Worm (Caenorhabditis elegans) whole organism, young adult: Measurements from ENCODE around the gene R02D5.9.

Source experiments
- B0035.1 ChIP-seq: sonication (generic microtip); optimal IDR thresholded peaks from 2 replicates; lab custom pipeline; 2016; ENCODE audit warnings: missing genetic modification characterization, mild to moderate bottlenecking, missing compliant biosample characterization, missing genotype, missing genetic modification reagents
- B0261.1 ChIP-seq: sonication (generic microtip); optimal IDR thresholded peaks from 2 replicates; lab custom pipeline; 2016; ENCODE audit warnings: mild to moderate bottlenecking, missing genetic modification characterization, moderate library complexity, missing compliant biosample characterization
- B0336.3 ChIP-seq: fragments of 200-800 bp; sonication (Bioruptor generic); IDR thresholded peaks from 2 replicates; pipeline ENCODE4 v1.3.6; 2022; ENCODE audit warnings: missing genetic modification characterization, missing compliant biosample characterization
- C06A6.2 ChIP-seq: fragments of 200-800 bp; sonication (Bioruptor generic); conservative IDR thresholded peaks from 2 replicates; pipeline ENCODE4 v1.3.6; 2022; ENCODE audit warnings: missing genetic modification characterization, missing compliant biosample characterization
- F10E7.11 ChIP-seq: sonication (generic microtip); optimal IDR thresholded peaks from 2 replicates; lab custom pipeline; 2017; ENCODE audit warnings: mild to moderate bottlenecking, missing genetic modification characterization, moderate library complexity, missing compliant biosample characterization
- F33H1.4 ChIP-seq: fragments of 200-800 bp; sonication (Bioruptor generic); IDR thresholded peaks from 2 replicates; pipeline ENCODE4 v1.3.6; 2022; ENCODE audit warnings: missing genetic modification reagents, missing genetic modification characterization, missing compliant biosample characterization
- F37B4.10 ChIP-seq: fragments of 200-800 bp; sonication (Bioruptor generic); IDR thresholded peaks from 2 replicates; pipeline ENCODE4 v1.3.6; 2022; ENCODE audit warnings: missing genetic modification characterization, missing compliant biosample characterization
- F52B5.7 ChIP-seq: sonication (generic microtip); optimal IDR thresholded peaks from 2 replicates; lab custom pipeline; 2016; ENCODE audit warnings: mild to moderate bottlenecking, missing genetic modification characterization, missing compliant biosample characterization
- Y79H2A.3 ChIP-seq: fragments of 200-800 bp; sonication (Bioruptor generic); conservative IDR thresholded peaks from 2 replicates; pipeline ENCODE4 v1.3.6; 2022; ENCODE audit warnings: missing genetic modification reagents, missing genetic modification characterization, missing compliant biosample characterization
- akir-1 ChIP-seq: fragments of 200-800 bp; sonication (Bioruptor generic); optimal IDR thresholded peaks from 2 replicates; lab custom pipeline; 2018; ENCODE audit warnings: mild to moderate bottlenecking, missing genetic modification characterization, moderate library complexity, missing compliant biosample characterization
- ama-1 ChIP-seq, 3 experiments: fragments of 150-350 bp in 1 of 3; sonication (generic microtip) in 2 of 3; optimal IDR thresholded peaks; 2 replicates each; lab custom pipeline; 2014 to 2018; ENCODE audit warnings: missing biosample characterization in 2 of 3, missing genetic modification characterization in 2 of 3, missing genetic modification reagents in 2 of 3
- attf-6 ChIP-seq: fragments of 200-800 bp; sonication (Bioruptor generic); IDR thresholded peaks from 2 replicates; pipeline ENCODE4 v1.3.6; 2022; ENCODE audit warnings: missing genetic modification reagents, missing genetic modification characterization, missing compliant biosample characterization
- cebp-1 ChIP-seq, 2 experiments: fragments of 200-800 bp in 1 of 2; sonication (Bioruptor generic) in 1 of 2; sonication (generic microtip) in 1 of 2; IDR thresholded peaks in 1 of 2; optimal IDR thresholded peaks in 1 of 2; 2 replicates each; pipeline versions ENCODE4 v1.3.6 to Lab custom; 2017 to 2022; ENCODE audit warnings: missing compliant biosample characterization in 2 of 2, missing genetic modification characterization in 2 of 2, mild to moderate bottlenecking in 1 of 2, missing genetic modification reagents in 1 of 2, moderate library complexity in 1 of 2
- ceh-100 ChIP-seq: fragments of 200-800 bp; sonication (Bioruptor generic); IDR thresholded peaks from 2 replicates; pipeline ENCODE4 v1.3.6; 2022; ENCODE audit warnings: missing genetic modification reagents, missing genetic modification characterization, missing compliant biosample characterization
- ceh-91 ChIP-seq: fragments of 200-800 bp; sonication (Bioruptor generic); IDR thresholded peaks from 2 replicates; pipeline ENCODE4 v1.3.6; 2022; ENCODE audit warnings: missing genetic modification reagents, missing genetic modification characterization, missing compliant biosample characterization
- egl-18 ChIP-seq: fragments of 200-800 bp; sonication (Bioruptor generic); IDR thresholded peaks from 2 replicates; pipeline ENCODE4 v1.3.6; 2022; ENCODE audit warnings: missing genetic modification reagents, missing genetic modification characterization, missing compliant biosample characterization
- egl-44 ChIP-seq: fragments of 200-800 bp; sonication (Bioruptor generic); IDR thresholded peaks from 2 replicates; pipeline ENCODE4 v1.3.6; 2022; ENCODE audit warnings: missing genetic modification reagents, missing genetic modification characterization, missing compliant biosample characterization
- egrh-3 ChIP-seq: fragments of 200-800 bp; sonication (Bioruptor generic); IDR thresholded peaks from 2 replicates; pipeline ENCODE4 v1.3.6; 2022; ENCODE audit warnings: missing genetic modification reagents, missing genetic modification characterization, missing compliant biosample characterization
- ets-4 ChIP-seq: fragments of 200-800 bp; sonication (Bioruptor generic); optimal IDR thresholded peaks from 2 replicates; lab custom pipeline; 2018; ENCODE audit warnings: mild to moderate bottlenecking, missing genetic modification characterization, missing compliant biosample characterization
- him-1 ChIP-seq: sonication (generic microtip); optimal IDR thresholded peaks from 2 replicates; lab custom pipeline; 2016; ENCODE audit warnings: missing genotype, missing genetic modification reagents, missing genetic modification characterization, missing compliant biosample characterization
- hrde-1 ChIP-seq: sonication (generic microtip); optimal IDR thresholded peaks from 2 replicates; lab custom pipeline; 2016; ENCODE audit warnings: missing genetic modification characterization, mild to moderate bottlenecking, missing compliant biosample characterization, moderate library complexity, missing genotype, missing genetic modification reagents, borderline replicate concordance
- let-526 ChIP-seq: fragments of 200-800 bp; sonication (Bioruptor generic); IDR thresholded peaks from 2 replicates; pipeline ENCODE4 v1.3.6; 2022; ENCODE audit warnings: missing genetic modification reagents, missing genetic modification characterization, missing compliant biosample characterization
- lin-54 ChIP-seq: fragments of 200-800 bp; sonication (Bioruptor generic); optimal IDR thresholded peaks from 2 replicates; lab custom pipeline; 2018; ENCODE audit warnings: mild to moderate bottlenecking, missing genetic modification characterization, missing compliant biosample characterization
- lsl-1 ChIP-seq: fragments of 200-800 bp; sonication (Bioruptor generic); optimal IDR thresholded peaks from 2 replicates; lab custom pipeline; 2018; ENCODE audit warnings: mild to moderate bottlenecking, missing genetic modification characterization, moderate library complexity, missing compliant biosample characterization
- lsy-27 ChIP-seq: sonication (generic microtip); optimal IDR thresholded peaks from 2 replicates; lab custom pipeline; 2017; ENCODE audit warnings: missing genetic modification characterization, mild to moderate bottlenecking, missing compliant biosample characterization, antibody characterized with exemption, missing genotype, borderline replicate concordance; ENCODE audit not compliant: insufficient read depth
- madf-3 ChIP-seq: fragments of 200-800 bp; sonication (Bioruptor generic); IDR thresholded peaks from 2 replicates; pipeline ENCODE4 v1.3.6; 2022; ENCODE audit warnings: missing genetic modification reagents, missing genetic modification characterization, missing compliant biosample characterization
- madf-6 ChIP-seq: fragments of 200-800 bp; sonication (Bioruptor generic); IDR thresholded peaks from 2 replicates; pipeline ENCODE4 v1.3.6; 2022; ENCODE audit warnings: missing genetic modification reagents, missing genetic modification characterization, missing compliant biosample characterization
- mxl-1 ChIP-seq: sonication (generic microtip); optimal IDR thresholded peaks from 2 replicates; lab custom pipeline; 2016; ENCODE audit warnings: missing genetic modification characterization, missing compliant biosample characterization
- nfya-2 ChIP-seq: fragments of 200-800 bp; sonication (Bioruptor generic); IDR thresholded peaks from 2 replicates; pipeline ENCODE4 v1.3.6; 2022; ENCODE audit warnings: missing genetic modification reagents, missing genetic modification characterization, missing compliant biosample characterization
- nhr-80 ChIP-seq: sonication (generic microtip); optimal IDR thresholded peaks from 2 replicates; lab custom pipeline; 2016; ENCODE audit warnings: missing genetic modification characterization, missing compliant biosample characterization
- rec-8 ChIP-seq, 2 experiments: sonication (generic microtip); optimal IDR thresholded peaks; 2 replicates each; lab custom pipeline; 2016; ENCODE audit warnings: mild to moderate bottlenecking in 2 of 2, missing genetic modification characterization in 2 of 2, missing genetic modification reagents in 2 of 2, missing genotype in 2 of 2, missing biosample characterization in 1 of 2, missing compliant biosample characterization in 1 of 2, moderate library complexity in 1 of 2
- rpc-1 ChIP-seq, 2 experiments: fragments of 150-350 bp in 1 of 2; sonication (generic microtip) in 1 of 2; optimal IDR thresholded peaks; 2 replicates each; lab custom pipeline; 2014 to 2018; ENCODE audit warnings: missing biosample characterization in 1 of 2, missing genetic modification characterization in 1 of 2, missing genetic modification reagents in 1 of 2, missing genotype in 1 of 2
- sdz-38 ChIP-seq: sonication (generic microtip); optimal IDR thresholded peaks from 2 replicates; lab custom pipeline; 2016; ENCODE audit warnings: missing genotype, missing genetic modification characterization, missing compliant biosample characterization
- snpc-3.4 ChIP-seq: sonication (generic microtip); optimal IDR thresholded peaks from 2 replicates; lab custom pipeline; 2017; ENCODE audit warnings: missing genetic modification characterization, mild to moderate bottlenecking, missing compliant biosample characterization, antibody characterized with exemption, moderate library complexity, missing genotype, missing genetic modification reagents
- snpc-4 ChIP-seq, 5 experiments: fragments of 150-350 bp in 1 of 5; sonication (generic microtip) in 4 of 5; optimal IDR thresholded peaks; 2 replicates each; lab custom pipeline; 2014 to 2018; ENCODE audit warnings: missing genetic modification characterization in 5 of 5, missing biosample characterization in 3 of 5, antibody characterized with exemption in 2 of 5, mild to moderate bottlenecking in 2 of 5, missing compliant biosample characterization in 2 of 5, missing genotype in 2 of 5, moderate library complexity in 2 of 5, missing genetic modification reagents in 1 of 5
- somi-1 ChIP-seq: fragments of 200-800 bp; sonication (Bioruptor generic); optimal IDR thresholded peaks from 2 replicates; lab custom pipeline; 2018; ENCODE audit warnings: mild to moderate bottlenecking, missing genetic modification characterization, missing compliant biosample characterization
- tbx-9 ChIP-seq: sonication (generic microtip); optimal IDR thresholded peaks from 2 replicates; lab custom pipeline; 2016; ENCODE audit warnings: borderline replicate concordance, missing genetic modification characterization, inconsistent platforms, missing compliant biosample characterization
- unc-62 ChIP-seq: fragments of 150-350 bp; optimal IDR thresholded peaks from 2 replicates; lab custom pipeline; 2014; ENCODE audit warnings: missing biosample characterization, missing genetic modification reagents, missing genetic modification characterization
- xnd-1 ChIP-seq: sonication (generic microtip); optimal IDR thresholded peaks from 2 replicates; lab custom pipeline; 2016; ENCODE audit warnings: missing genotype, missing genetic modification reagents, missing genetic modification characterization, missing compliant biosample characterization
- zim-3 ChIP-seq: sonication (generic microtip); optimal IDR thresholded peaks from 2 replicates; lab custom pipeline; 2017; ENCODE audit warnings: mild to moderate bottlenecking, missing genetic modification characterization, moderate library complexity, missing compliant biosample characterization
- ztf-3 ChIP-seq: fragments of 200-800 bp; sonication (Bioruptor generic); optimal IDR thresholded peaks from 2 replicates; lab custom pipeline; 2018; ENCODE audit warnings: mild to moderate bottlenecking, missing genetic modification characterization, missing compliant biosample characterization

The R02D5.9 gene

DNA sequence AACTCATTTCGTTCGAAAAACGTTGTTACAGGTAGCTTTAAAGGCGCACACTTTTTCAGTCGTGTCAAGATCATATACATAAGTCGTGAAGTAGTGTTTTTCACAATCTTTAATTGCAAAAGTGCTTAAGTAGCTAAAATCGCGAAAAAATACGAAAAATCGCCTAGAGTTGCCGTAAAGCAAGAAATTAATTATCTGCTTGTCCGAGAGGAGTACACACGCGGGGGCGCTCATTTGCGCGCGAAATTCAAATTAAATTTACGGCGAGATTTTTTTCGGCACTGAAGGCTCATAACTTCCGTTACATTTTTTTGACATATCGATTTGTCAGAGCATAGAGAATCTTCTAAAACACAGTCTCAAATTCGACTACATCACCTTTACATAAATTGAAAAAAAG lies 50.8 kb downstream of the R02D5.9 start:
- TF ChIP-seq madf-6 (GFP tag; lab: Robert Waterston, UW), result 0 out of 2 replicates have a peak, but pooled peaks have one; percentile 28
- no peak for TF ChIP-seq egrh-3 (GFP tag; lab: Robert Waterston, UW)
- TF ChIP-seq madf-3 (GFP tag; lab: Robert Waterston, UW), result no peak
- no peak for TF ChIP-seq somi-1 (GFP tag; lab: Kevin White, UChicago)
- TF ChIP-seq nhr-80, result no peak
- TF ChIP-seq F52B5.7 (tag; lab: Kevin White, UChicago), result no peak
- no peak for TF ChIP-seq B0336.3
- no peak for TF ChIP-seq snpc-3.4 (tag; lab: Kevin White, UChicago)
- TF ChIP-seq zim-3 (tag; lab: Kevin White, UChicago), result no peak
- no peak for TF ChIP-seq F10E7.11 (tag; lab: Kevin White, UChicago)
- no peak for TF ChIP-seq snpc-4 (GFP tag; optimal IDR thresholded peaks at IDR 0.05; lab: Kevin White, UChicago)
- TF ChIP-seq snpc-4 (tag; optimal IDR thresholded peaks at IDR 0.05; lab: Kevin White, UChicago), result peak in 1 of 4 experiments; percentile 13
- TF ChIP-seq C06A6.2 (GFP tag; lab: Robert Waterston, UW), result no peak
- peak; percentile 5 for TF ChIP-seq xnd-1 (tag; lab: Kevin White, UChicago)
- no peak for TF ChIP-seq B0035.1 (tag; lab: Kevin White, UChicago)
- TF ChIP-seq hrde-1 (tag; lab: Kevin White, UChicago), result peak; percentile 66
- no peak for TF ChIP-seq cebp-1 (GFP tag; IDR thresholded peaks at IDR 0.05; lab: Robert Waterston, UW)
- no peak for TF ChIP-seq cebp-1 (tag; optimal IDR thresholded peaks at IDR 0.05; lab: Kevin White, UChicago)
- TF ChIP-seq rec-8 (tag; optimal IDR thresholded peaks at IDR 0.05; lab: Kevin White, UChicago), result no peak
- TF ChIP-seq ets-4, result no peak
- no peak for TF ChIP-seq attf-6 (GFP tag; lab: Robert Waterston, UW)
- TF ChIP-seq lsy-27 (tag; lab: Kevin White, UChicago), result no peak
- TF ChIP-seq F33H1.4 (GFP tag; lab: Robert Waterston, UW), result 0 out of 2 replicates have a peak, but pooled peaks have one; percentile 11
- TF ChIP-seq him-1 (tag; lab: Kevin White, UChicago), result peak; percentile 17
- TF ChIP-seq egl-18 (GFP tag; lab: Robert Waterston, UW), result no peak
- TF ChIP-seq lin-54 (GFP tag; lab: Kevin White, UChicago), result peak; percentile 9
- no peak for TF ChIP-seq B0261.1
- no peak for TF ChIP-seq akir-1 (GFP tag; lab: Kevin White, UChicago)
- TF ChIP-seq sdz-38 (tag; lab: Kevin White, UChicago), result no peak
- no peak for TF ChIP-seq F37B4.10
- no peak for TF ChIP-seq let-526 (GFP tag; lab: Robert Waterston, UW)
- TF ChIP-seq unc-62 (GFP tag; lab: Kevin White, UChicago), result no peak
- TF ChIP-seq lsl-1 (GFP tag; lab: Kevin White, UChicago), result no peak
- TF ChIP-seq egl-44 (GFP tag; lab: Robert Waterston, UW), result no peak
- TF ChIP-seq ceh-91 (GFP tag; lab: Robert Waterston, UW), result no peak
- no peak for TF ChIP-seq Y79H2A.3 (GFP tag; lab: Robert Waterston, UW)
- TF ChIP-seq mxl-1, result no peak
- TF ChIP-seq ztf-3 (GFP tag; lab: Kevin White, UChicago), result no peak
- no peak for TF ChIP-seq ceh-100 (GFP tag; lab: Robert Waterston, UW)
- no peak for TF ChIP-seq ama-1 (optimal IDR thresholded peaks at IDR 0.05; lab: Kevin White, UChicago)
- no peak for TF ChIP-seq ama-1 (GFP tag; optimal IDR thresholded peaks at IDR 0.05; lab: Kevin White, UChicago)
- no peak for TF ChIP-seq rpc-1 (optimal IDR thresholded peaks at IDR 0.05; lab: Kevin White, UChicago)
- TF ChIP-seq rpc-1 (tag; optimal IDR thresholded peaks at IDR 0.05; lab: Kevin White, UChicago), result no peak
- no peak for TF ChIP-seq tbx-9 (tag; lab: Kevin White, UChicago)
- TF ChIP-seq nfya-2 (GFP tag; lab: Robert Waterston, UW), result no peak
